Fruit fly (Drosophila melanogaster) whole organism, larva: ENCODE data around the gene dsx-c73A.
A peak's percentile ranks its signal among the peaks of the same experiment; 100 is the strongest.

Experiments
- noc ChIP-seq: fragments of 200-800 bp; sonication (Bioruptor generic); optimal IDR thresholded peaks from 3 replicates; lab custom pipeline; 2019; ENCODE audit warnings: missing biosample characterization, mild to moderate bottlenecking, missing genetic modification characterization, moderate library complexity

The dsx-c73A gene

dm6 chr3L:16451887-16452751 is at the start of gene dsx-c73A:
TSS of gene dsx-c73A (minus strand) at chr3L:16451958.
- TF ChIP-seq noc (tag; lab: Kevin White, UChicago) = no peak

dm6 chr3L:16497198-16497701 is 45.5 kb upstream of the dsx-c73A start, which contains the start of gene st:
TSS of gene st (plus strand) at chr3L:16497651.
- no peak for TF ChIP-seq noc (tag; lab: Kevin White, UChicago)

DNA sequence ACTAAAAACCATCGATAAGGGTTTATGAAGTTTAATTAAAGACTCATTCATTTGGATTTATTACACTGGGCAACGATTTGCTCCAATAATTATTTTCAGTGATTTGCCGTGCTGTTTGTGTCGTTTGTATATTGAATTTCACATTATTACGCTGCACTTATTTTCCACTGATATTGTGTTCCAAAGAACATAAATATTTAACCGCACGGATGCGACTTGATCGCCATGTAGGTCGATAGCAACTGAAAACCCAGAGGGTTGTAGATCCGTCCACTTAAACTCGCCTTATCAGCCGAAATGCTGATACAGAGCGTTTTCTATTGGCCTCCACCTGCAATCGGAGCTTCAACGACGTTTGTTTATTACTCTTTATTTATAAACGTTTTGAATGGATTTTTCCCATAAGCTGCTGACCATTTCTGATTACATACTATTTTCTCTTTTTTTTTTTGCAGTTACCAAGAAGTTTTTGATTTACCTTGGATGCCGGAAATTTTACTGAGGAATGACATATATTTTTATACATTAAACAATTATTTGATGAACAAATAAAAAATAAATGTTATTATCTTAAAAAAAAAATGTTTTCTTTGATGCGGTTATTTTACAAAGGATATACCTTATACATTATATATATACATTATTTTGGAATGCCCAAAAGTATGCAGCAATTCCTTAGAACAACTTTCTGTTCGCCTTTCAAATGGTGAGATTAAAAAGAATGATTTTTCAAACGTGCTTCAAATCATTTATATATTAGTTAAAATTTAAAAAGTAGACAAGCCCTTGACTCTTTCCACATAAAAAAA is 44.4 kb upstream of the dsx-c73A start, which contains the start of gene CG42514:
TSS of gene CG42514 (minus strand) at position 248 of the 809 bp plus-strand sequence.
- peak; percentile 3 for TF ChIP-seq noc (tag; lab: Kevin White, UChicago)

dm6 chr3L:16495235-16495634 is 43.5 kb upstream of the dsx-c73A start:
- TF ChIP-seq noc (tag; lab: Kevin White, UChicago) = no peak

DNA sequence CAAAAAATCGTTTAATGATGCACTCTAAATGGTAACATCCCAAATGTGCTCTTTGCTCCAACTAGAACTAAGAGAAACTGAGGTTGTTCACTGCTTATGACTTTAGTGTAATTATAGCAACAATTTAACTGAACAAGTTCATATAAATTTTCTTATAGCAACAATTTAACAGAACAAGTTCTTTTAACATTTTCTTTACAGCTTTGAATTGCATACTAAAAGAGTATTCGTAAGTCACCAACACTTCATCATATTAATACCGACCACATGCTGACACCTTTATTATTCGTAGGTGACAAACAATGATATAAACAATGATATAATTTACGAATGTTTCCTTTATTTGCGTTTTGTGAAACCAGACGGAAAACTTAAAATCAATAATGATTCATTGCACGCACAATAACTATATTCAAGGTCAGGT is 42.9 kb upstream of the dsx-c73A start:
- no peak for TF ChIP-seq noc (tag; lab: Kevin White, UChicago)

DNA sequence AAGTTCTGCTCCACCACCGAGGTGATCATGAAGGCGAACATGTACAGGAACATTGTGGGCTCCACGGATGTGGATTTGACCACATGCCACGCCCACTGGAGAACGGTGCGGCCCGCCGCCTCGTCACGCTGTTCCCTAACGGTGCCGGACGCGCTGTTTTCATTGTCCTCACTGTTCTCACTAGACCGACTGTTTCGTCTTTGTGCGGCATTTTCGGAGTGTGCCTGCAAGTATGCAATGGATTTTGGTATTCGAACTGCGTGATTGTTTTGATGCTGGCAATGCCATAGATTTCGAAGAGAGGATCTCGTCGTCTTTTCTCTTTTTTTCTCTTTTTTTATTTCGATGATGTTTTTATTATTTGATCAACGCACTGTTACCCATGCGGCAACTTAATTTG is 42.0 kb upstream of the dsx-c73A start:
- no peak for TF ChIP-seq noc (tag; lab: Kevin White, UChicago)

dm6 chr3L:16491006-16491605 is 39.3 kb upstream of the dsx-c73A start:
- TF ChIP-seq noc (tag; lab: Kevin White, UChicago) = no peak

DNA sequence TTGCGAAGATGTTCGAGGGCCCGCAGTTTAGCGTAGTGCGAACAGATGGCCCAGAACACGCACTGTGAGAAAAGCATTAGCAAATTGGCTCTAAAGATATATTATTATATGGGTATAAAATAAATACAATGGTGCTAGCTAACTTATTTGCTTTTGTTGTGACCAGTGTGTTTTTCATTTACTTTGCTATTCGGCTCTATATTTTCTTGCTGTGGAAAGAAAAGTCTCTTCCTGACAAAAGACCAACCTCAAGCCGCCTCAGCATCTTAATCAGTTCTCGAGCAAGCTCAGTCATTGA is 38.8 kb upstream of the dsx-c73A start:
- no peak for TF ChIP-seq noc (tag; lab: Kevin White, UChicago)

DNA sequence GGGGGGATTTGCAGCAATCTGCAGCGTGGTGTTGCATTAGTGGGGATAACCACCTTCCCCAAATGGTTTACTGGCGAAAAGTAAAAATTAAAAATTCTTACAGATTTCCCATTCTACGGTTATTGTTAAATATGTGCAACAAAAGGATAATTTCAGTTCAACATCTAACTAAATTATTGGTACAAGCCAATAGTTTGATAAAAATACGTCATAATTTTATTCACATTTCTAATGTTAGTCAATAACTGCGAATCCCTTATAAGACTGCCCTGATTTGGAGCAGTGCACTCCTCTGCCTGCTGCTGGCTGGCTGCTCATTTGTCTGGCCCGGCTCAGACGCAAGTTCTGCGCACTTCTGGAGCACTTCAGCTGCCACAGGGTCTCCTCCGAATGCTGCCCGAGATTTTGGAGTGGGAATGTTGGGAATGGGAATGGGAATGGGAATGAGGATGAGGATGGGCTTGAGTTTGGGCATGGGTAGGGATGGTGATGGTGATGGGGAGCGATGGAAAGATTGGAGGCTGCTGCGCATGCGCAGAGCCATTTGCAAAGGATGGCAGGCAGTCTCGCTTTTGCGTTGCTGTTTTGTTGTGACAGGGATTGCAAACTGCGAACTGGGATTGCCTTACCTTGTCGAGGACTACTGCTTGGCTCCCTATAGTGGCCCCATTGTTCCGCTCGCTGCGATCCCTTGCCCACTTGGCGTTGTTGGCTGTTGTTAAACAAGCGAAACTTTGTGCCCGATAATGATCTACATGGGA is 38.2 kb upstream of the dsx-c73A start:
- TF ChIP-seq noc (tag; lab: Kevin White, UChicago) = no peak

dm6 chr3L:16489283-16489682 is 37.5 kb upstream of the dsx-c73A start:
- TF ChIP-seq noc (tag; lab: Kevin White, UChicago) = no peak

- no peak for TF ChIP-seq noc (tag; lab: Kevin White, UChicago)
These were observed 36.9 kb upstream of the dsx-c73A start for dm6 chr3L:16488483-16489258.

DNA sequence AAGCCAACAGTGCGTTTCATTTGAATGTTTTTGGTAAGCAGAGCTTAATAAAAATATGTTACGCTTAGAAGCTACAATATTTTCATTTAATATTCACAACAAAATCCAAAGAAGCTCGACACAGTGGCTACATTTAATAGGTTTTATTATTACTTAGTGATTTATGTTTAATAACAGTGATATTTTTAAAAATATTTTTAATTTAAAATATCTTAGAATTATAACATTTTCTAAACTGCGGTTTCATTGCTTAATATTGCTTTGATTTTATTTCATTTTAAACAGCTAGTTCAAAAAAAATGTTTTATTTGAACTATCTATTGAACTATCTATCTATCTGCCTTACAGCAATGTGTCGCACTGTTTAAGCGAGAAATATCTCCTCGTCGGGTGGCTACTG is 36.1 kb upstream of the dsx-c73A start:
- TF ChIP-seq noc (tag; lab: Kevin White, UChicago) = no peak

dm6 chr3L:16486502-16486901 is 34.7 kb upstream of the dsx-c73A start:
- TF ChIP-seq noc (tag; lab: Kevin White, UChicago) = no peak
